Fruit fly (Drosophila melanogaster) whole organism, prepupa: ENCODE data around the gene Ald1.

Experiments
- CG7368 ChIP-seq: fragments of 200-800 bp; sonication (Bioruptor generic); optimal IDR thresholded peaks from 3 replicates; lab custom pipeline; 2016; ENCODE audit warnings: missing biosample characterization, missing genetic modification characterization
- Eip78C ChIP-seq: fragments of 200-800 bp; sonication (Bioruptor generic); peaks from one replicate; lab custom pipeline; 2016; ENCODE audit warnings: missing biosample characterization, missing genetic modification characterization
- achi ChIP-seq: fragments of 200-800 bp; sonication (Bioruptor generic); optimal IDR thresholded peaks from 3 replicates; lab custom pipeline; 2016; ENCODE audit warnings: missing biosample characterization, missing genetic modification characterization

DNA sequence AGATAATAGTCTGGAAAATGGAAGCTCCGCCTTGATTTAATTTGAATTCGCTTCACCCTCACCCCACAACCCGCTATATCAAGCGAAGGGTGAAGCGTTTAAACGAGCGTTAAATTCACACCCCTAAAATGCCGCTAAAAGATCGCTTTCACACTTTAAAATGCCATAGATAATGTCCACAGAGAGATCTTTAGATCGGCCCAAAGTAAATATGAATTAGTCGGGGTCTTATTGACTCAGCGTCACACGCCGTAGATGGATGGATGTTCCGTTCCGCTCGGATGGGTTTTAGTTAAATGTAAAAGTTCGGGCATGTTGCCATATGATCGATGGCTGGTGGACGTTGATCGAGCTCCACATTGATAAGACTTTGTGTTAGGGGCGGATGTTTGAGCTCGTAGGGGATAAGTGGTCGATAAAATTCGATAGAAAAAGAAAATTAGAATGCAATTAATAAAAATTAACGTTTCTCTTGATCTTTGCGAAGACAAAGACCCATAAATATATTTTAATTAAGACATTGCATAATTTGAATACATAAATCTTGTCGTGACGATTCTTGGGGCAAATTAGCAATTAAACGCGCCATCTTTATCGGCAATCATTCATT is 33.3 kb downstream of the Ald1 start:
- TF ChIP-seq Eip78C (no peak), CG7368 (GFP tag; lab: Kevin White, UChicago) (no peak), achi (no peak)
